Worm (Caenorhabditis elegans): ENCODE data around the gene srh-109.

- TF ChIP-seq dao-5 (tag; optimal IDR thresholded peaks at IDR 0.05), result no peak
- no peak for TF ChIP-seq him-1 (tag; optimal IDR thresholded peaks at IDR 0.05)
Observed at ce11 chrV:17251364-17251961, 31.2 kb upstream of the srh-109 start, which contains the start of gene Y61B8A.6.

All from whole organism, L4/young adult.